Fruit fly (Drosophila melanogaster) Kc167 (cell line): ENCODE data around the gene Ifrd1.

Experiments
- Myc ChIP-seq: fragments of >200 bp; optimal IDR thresholded peaks from 2 replicates; lab custom pipeline; 2017; ENCODE audit warnings: missing external identifiers
- Sin3A ChIP-seq: fragments of >200 bp; optimal IDR thresholded peaks from 2 replicates; lab custom pipeline; 2018; ENCODE audit warnings: missing external identifiers
- insv ChIP-seq: fragments of >200 bp; optimal IDR thresholded peaks from 3 replicates; lab custom pipeline; 2018; ENCODE audit warnings: missing external identifiers
- psq ChIP-seq: fragments of >200 bp; optimal IDR thresholded peaks from 2 replicates; lab custom pipeline; 2017; ENCODE audit warnings: missing external identifiers

DNA sequence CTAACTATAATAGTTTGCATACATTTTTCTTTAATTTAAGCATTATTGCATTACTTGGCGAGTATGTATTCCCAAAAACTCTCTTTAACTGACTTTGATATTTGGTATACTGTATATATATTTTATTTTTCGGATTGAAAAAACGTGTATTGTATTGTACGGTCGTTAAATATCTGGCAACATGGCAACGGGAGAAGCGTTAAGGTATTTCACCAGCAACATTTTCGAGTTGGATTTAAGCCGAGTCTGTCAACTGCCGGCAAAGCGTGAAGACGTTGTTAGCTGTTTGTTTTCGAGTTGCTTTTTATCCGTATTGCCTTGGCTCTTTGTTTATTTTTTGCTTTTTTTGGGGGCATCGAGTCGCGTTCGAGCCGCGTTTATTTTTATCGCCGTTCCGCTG lies 34.4 kb downstream of the Ifrd1 start, which contains the start of gene CG2975:
- no peak for TF ChIP-seq insv (lab: Kevin White, UChicago)
- TF ChIP-seq Myc (lab: Kevin White, UChicago): no peak
- TF ChIP-seq Sin3A: no peak
- TF ChIP-seq psq (lab: Kevin White, UChicago): no peak
